Fruit fly (Drosophila melanogaster): ENCODE measurements around the gene CG12171.

CG12171 gene

dm6 chr3R:5658984-5659802 is 25.8 kb downstream of the CG12171 start:
- TF ChIP-seq fru (GFP tag; optimal IDR thresholded peaks at IDR 0.05) (peak; percentile 29), Hnf4 (GFP tag; optimal IDR thresholded peaks at IDR 0.05) (peak; percentile 15), h (GFP tag; optimal IDR thresholded peaks at IDR 0.05) (peak; percentile 39), OdsH (GFP tag; optimal IDR thresholded peaks at IDR 0.05) (peak; percentile 5), Jra (GFP tag; optimal IDR thresholded peaks at IDR 0.05) (no peak), Hr83 (GFP tag; optimal IDR thresholded peaks at IDR 0.05; ENCODE audit: poor library complexity, severe bottlenecking) (peak; percentile 36), dsf (GFP tag; optimal IDR thresholded peaks at IDR 0.05; ENCODE audit: borderline replicate concordance) (no peak), foxo (GFP tag; optimal IDR thresholded peaks at IDR 0.05) (peak in 1 of 2 experiments; percentile 20), Dfd (GFP tag; optimal IDR thresholded peaks at IDR 0.05) (no peak), psq (GFP tag; optimal IDR thresholded peaks at IDR 0.05) (peak; percentile 3), rgr (GFP tag; optimal IDR thresholded peaks at IDR 0.05) (peak; percentile 2)

dm6 chr3R:5659829-5660197 is 26.4 kb downstream of the CG12171 start, which contains the start of gene CG2182:
TSS of gene CG2182 (minus strand) at chr3R:5659912.
- peak; percentile 6 for TF ChIP-seq Jra (GFP tag; optimal IDR thresholded peaks at IDR 0.05)
- TF ChIP-seq Hr78 (GFP tag; optimal IDR thresholded peaks at IDR 0.05), result no peak
- TF ChIP-seq fru (GFP tag; optimal IDR thresholded peaks at IDR 0.05), result no peak
- no peak for TF ChIP-seq dmrt93B (GFP tag; optimal IDR thresholded peaks at IDR 0.05)
- TF ChIP-seq Hnf4 (GFP tag; optimal IDR thresholded peaks at IDR 0.05), result peak; percentile 10
- no peak for TF ChIP-seq br (GFP tag; optimal IDR thresholded peaks at IDR 0.05)
- TF ChIP-seq jim (GFP tag; optimal IDR thresholded peaks at IDR 0.05), result no peak
- TF ChIP-seq psq (GFP tag; optimal IDR thresholded peaks at IDR 0.05), result no peak
- TF ChIP-seq Abd-B (GFP tag; optimal IDR thresholded peaks at IDR 0.05), result no peak
- no peak for TF ChIP-seq OdsH (GFP tag; optimal IDR thresholded peaks at IDR 0.05)
- TF ChIP-seq Hr83 (GFP tag; optimal IDR thresholded peaks at IDR 0.05; ENCODE audit: poor library complexity, severe bottlenecking), result peak; percentile 36
- no peak for TF ChIP-seq ey (GFP tag; optimal IDR thresholded peaks at IDR 0.05)
- TF ChIP-seq dl (GFP tag; optimal IDR thresholded peaks at IDR 0.05; ENCODE audit: insufficient read depth in 1 of 2, partially characterized antibody in 2 of 2), result no peak
- no peak for TF ChIP-seq brk (GFP tag; optimal IDR thresholded peaks at IDR 0.05)
- no peak for TF ChIP-seq Rel (GFP tag; optimal IDR thresholded peaks at IDR 0.05)
- no peak for TF ChIP-seq Rel (tag; optimal IDR thresholded peaks at IDR 0.05)

- TF ChIP-seq sage (GFP tag; optimal IDR thresholded peaks at IDR 0.05), result no peak
- TF ChIP-seq Dfd (GFP tag; optimal IDR thresholded peaks at IDR 0.05), result no peak
- no peak for TF ChIP-seq pan (optimal IDR thresholded peaks at IDR 0.05)
- no peak for TF ChIP-seq Hr78 (GFP tag; optimal IDR thresholded peaks at IDR 0.05)
- TF ChIP-seq Hr83 (GFP tag; optimal IDR thresholded peaks at IDR 0.05; ENCODE audit: poor library complexity, severe bottlenecking), result peak; percentile 34
- peak; percentile 64 for TF ChIP-seq HLH106 (tag; optimal IDR thresholded peaks at IDR 0.05)
- TF ChIP-seq rgr (GFP tag; optimal IDR thresholded peaks at IDR 0.05), result peak; percentile 29
- no peak for TF ChIP-seq usp (GFP tag; optimal IDR thresholded peaks at IDR 0.05)
- TF ChIP-seq N (GFP tag; optimal IDR thresholded peaks at IDR 0.05), result no peak
- TF ChIP-seq dsf (GFP tag; optimal IDR thresholded peaks at IDR 0.05; ENCODE audit: borderline replicate concordance), result no peak
- no peak for TF ChIP-seq h (GFP tag; optimal IDR thresholded peaks at IDR 0.05)
- no peak for TF ChIP-seq br (GFP tag; optimal IDR thresholded peaks at IDR 0.05)
- TF ChIP-seq Vsx2 (GFP tag; optimal IDR thresholded peaks at IDR 0.05; ENCODE audit: partially characterized antibody), result no peak
- no peak for TF ChIP-seq Myc (optimal IDR thresholded peaks at IDR 0.05)
- no peak for TF ChIP-seq tai (GFP tag; optimal IDR thresholded peaks at IDR 0.05)
- TF ChIP-seq brk (GFP tag; optimal IDR thresholded peaks at IDR 0.05), result no peak
- TF ChIP-seq woc (GFP tag; optimal IDR thresholded peaks at IDR 0.05), result peak; percentile 45
- no peak for TF ChIP-seq psq (GFP tag; optimal IDR thresholded peaks at IDR 0.05)
- no peak for TF ChIP-seq jim (GFP tag; optimal IDR thresholded peaks at IDR 0.05)
- TF ChIP-seq Sp1 (GFP tag; optimal IDR thresholded peaks at IDR 0.05), result peak; percentile 22
- TF ChIP-seq sv (GFP tag; optimal IDR thresholded peaks at IDR 0.05), result no peak
- no peak for TF ChIP-seq CG32264 (GFP tag; optimal IDR thresholded peaks at IDR 0.05)
- TF ChIP-seq CG9705 (GFP tag; optimal IDR thresholded peaks at IDR 0.05), result peak; percentile 49
- no peak for TF ChIP-seq Abd-B (GFP tag; optimal IDR thresholded peaks at IDR 0.05)
- peak; percentile 22 for TF ChIP-seq fru (GFP tag; optimal IDR thresholded peaks at IDR 0.05)
- no peak for TF ChIP-seq Rel (GFP tag; optimal IDR thresholded peaks at IDR 0.05)
- TF ChIP-seq Rel (tag; optimal IDR thresholded peaks at IDR 0.05), result no peak
- TF ChIP-seq dl (GFP tag; optimal IDR thresholded peaks at IDR 0.05; ENCODE audit: insufficient read depth in 1 of 2, partially characterized antibody in 2 of 2), result no peak
- no peak for TF ChIP-seq Jra (GFP tag; optimal IDR thresholded peaks at IDR 0.05)
- TF ChIP-seq foxo (GFP tag; optimal IDR thresholded peaks at IDR 0.05), result peak in 1 of 2 experiments; percentile 51
- TF ChIP-seq OdsH (GFP tag; optimal IDR thresholded peaks at IDR 0.05), result no peak
- no peak for TF ChIP-seq Mio (GFP tag; optimal IDR thresholded peaks at IDR 0.05)
- no peak for TF ChIP-seq CrebA (GFP tag; optimal IDR thresholded peaks at IDR 0.05; ENCODE audit: borderline replicate concordance)
These were observed 26.9 kb downstream of the CG12171 start, which contains the start of gene Wdr33 for dm6 chr3R:5660198-5660893. TSS of gene Wdr33 (plus strand) at chr3R:5660635.
